Fruit fly (Drosophila melanogaster) Kc167 (cell line): ENCODE results near the gene CG31321.

ENCODE experiments used
- Myc ChIP-seq: fragments of >200 bp; optimal IDR thresholded peaks from 2 replicates; lab custom pipeline; 2017; ENCODE audit warnings: missing external identifiers
- Sin3A ChIP-seq: fragments of >200 bp; optimal IDR thresholded peaks from 2 replicates; lab custom pipeline; 2018; ENCODE audit warnings: missing external identifiers
- h ChIP-seq: fragments of >200 bp; optimal IDR thresholded peaks from 3 replicates; lab custom pipeline; 2018; ENCODE audit warnings: missing external identifiers
- insv ChIP-seq: fragments of >200 bp; optimal IDR thresholded peaks from 3 replicates; lab custom pipeline; 2018; ENCODE audit warnings: missing external identifiers
- psq ChIP-seq: fragments of >200 bp; optimal IDR thresholded peaks from 2 replicates; lab custom pipeline; 2017; ENCODE audit warnings: missing external identifiers
- ttk ChIP-seq: sonication (Bioruptor generic); optimal IDR thresholded peaks from 2 replicates; lab custom pipeline; 2017; ENCODE audit warnings: missing external identifiers

CG31321 gene

DNA sequence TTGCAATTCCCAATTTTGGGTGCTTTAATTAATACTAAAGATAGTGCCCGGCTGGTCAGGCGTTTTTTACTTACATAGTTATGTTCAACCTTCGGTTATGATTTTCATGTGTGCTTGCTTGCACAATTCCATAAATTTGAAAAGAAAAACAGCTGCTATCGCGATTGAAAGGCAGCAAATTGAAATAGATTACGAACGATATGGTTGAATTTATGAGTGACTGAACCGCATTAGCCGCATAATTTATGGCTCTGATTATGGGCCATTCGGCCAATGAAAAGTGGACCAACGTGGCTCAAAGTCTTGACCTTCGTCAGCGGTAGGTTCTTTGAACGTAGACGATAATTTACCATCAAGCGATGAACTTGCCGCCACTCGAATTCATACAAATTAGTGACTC, 14.0 kb upstream of the CG31321 start:
- no peak for TF ChIP-seq Myc (lab: Kevin White, UChicago)
- no peak for TF ChIP-seq psq (lab: Kevin White, UChicago)
- TF ChIP-seq ttk (lab: Kevin White, UChicago): no peak
- TF ChIP-seq h (lab: Kevin White, UChicago): no peak
- TF ChIP-seq Sin3A (lab: Kevin White, UChicago): no peak
- no peak for TF ChIP-seq insv

DNA sequence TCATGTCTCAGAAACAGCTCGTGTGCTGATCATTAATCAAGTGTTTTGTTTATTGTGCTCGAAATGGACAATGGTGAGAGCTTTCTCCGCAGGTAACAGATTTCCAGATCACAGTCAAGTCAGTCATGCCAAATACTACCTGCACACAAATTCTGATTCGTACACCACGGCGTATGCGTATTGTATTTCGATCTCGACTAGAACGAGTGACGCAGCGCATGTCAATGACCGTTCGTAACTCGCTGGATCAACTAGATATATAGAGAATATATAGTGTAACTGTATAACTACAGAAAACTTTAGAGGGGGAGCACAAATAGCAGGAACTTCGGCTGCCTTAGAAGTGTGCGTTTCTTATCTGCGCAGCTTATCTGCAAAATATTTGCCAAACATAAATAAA, 13.5 kb upstream of the CG31321 start:
- no peak for TF ChIP-seq ttk (lab: Kevin White, UChicago)
- TF ChIP-seq Myc (lab: Kevin White, UChicago): no peak
- TF ChIP-seq psq (lab: Kevin White, UChicago): no peak
- no peak for TF ChIP-seq Sin3A (lab: Kevin White, UChicago)
- no peak for TF ChIP-seq h (lab: Kevin White, UChicago)

DNA sequence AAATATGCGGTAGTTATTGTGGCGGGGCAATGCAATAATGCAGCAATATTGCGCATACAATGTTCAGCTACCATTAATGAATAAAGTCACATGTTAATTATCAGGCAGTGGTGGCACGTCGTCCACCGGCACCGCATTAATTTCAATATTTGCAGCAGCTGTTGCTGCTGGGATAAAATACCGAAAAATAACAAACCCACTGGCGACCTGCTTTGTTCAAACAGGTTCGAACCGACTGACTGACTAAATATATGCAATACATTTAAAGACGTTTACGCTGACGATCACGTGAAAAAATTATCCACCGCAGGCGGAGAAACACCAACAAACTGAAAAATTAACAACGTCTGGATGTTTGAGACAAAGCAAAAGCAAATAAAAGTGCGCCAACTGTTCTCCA, 12.7 kb upstream of the CG31321 start:
- TF ChIP-seq ttk (lab: Kevin White, UChicago) (no peak), Myc (lab: Kevin White, UChicago) (no peak), psq (lab: Kevin White, UChicago) (no peak), insv (no peak), h (lab: Kevin White, UChicago) (no peak), Sin3A (lab: Kevin White, UChicago) (no peak)

DNA sequence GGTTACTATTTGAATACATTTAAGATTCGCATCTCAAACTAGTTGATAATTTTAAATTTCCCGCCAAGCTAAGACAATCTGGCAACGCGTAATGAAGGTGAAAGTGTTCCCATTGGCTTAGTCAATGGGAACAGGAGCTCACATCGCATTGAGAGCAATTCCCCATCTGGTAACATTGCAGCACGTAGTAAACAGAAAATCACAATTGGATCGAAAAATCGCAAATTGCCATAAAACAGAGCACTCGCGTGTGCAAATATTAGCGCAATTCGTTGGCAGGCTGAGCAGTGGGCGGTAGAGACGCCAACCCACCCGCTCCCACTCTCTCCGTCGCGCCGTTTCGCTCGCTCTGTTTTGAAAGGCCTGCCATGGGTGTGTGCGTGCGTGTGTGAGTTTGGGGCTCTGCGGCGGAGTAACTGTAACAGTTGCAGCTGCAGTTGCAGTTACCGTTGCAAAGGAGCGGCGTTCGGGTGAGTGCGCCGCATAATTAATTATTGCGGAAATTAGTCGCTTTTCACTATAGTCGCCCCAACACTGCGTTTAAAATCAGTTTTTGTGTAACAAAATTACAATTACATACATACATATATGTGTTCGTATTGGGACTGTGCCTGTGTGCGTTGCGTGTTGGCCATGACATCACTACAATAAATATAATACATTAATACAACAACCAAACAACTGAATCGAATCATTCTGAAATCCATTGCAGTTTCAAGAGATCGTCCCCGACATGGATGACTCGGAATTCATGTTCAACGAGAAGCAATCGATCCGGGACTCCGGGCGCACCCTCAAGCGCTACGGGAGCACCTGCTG, 11.9 kb upstream of the CG31321 start:
- TF ChIP-seq insv (no peak), Myc (lab: Kevin White, UChicago) (no peak), Sin3A (lab: Kevin White, UChicago) (no peak), h (lab: Kevin White, UChicago) (no peak), ttk (lab: Kevin White, UChicago) (no peak), psq (lab: Kevin White, UChicago) (no peak)

DNA sequence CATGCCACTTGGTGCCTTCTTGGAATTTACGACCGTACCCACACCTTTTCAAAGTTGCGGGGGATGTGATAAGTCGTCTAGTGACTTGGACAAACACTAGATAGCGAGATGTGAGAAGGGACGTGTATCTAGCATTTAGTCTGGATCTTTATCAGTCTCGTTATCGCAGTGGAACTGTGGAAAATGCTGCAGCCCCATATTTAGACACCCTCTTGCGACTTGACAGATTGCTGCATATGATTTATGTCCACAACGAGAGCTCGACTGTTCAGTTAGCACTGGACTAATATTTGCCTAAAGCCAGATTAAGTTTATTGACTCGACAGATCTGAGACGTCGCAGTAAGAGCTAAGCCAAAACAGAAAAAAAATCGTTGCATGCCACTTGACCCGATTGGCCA, 10.3 kb upstream of the CG31321 start:
- TF ChIP-seq h (lab: Kevin White, UChicago) (no peak), psq (lab: Kevin White, UChicago) (no peak), insv (no peak), ttk (lab: Kevin White, UChicago) (no peak), Myc (lab: Kevin White, UChicago) (no peak), Sin3A (lab: Kevin White, UChicago) (no peak)

DNA sequence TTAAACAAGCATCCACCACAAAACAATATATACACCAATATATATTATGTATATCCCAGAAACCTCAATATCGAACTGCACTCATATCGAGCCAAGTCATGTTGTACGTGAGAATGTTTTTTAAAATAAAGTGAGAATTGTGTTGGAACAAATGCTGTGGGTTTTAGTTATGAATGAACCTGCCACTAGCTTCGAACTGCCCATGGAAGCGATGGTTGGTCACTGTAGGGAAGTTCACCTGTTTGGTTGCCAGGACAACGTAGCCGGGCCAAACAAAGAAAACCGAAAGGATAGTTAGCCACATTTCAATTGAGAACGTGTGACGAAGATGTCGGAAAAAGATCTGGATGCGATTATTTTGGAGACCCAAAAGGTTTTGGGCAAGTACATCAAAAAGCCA, 8.0 kb upstream of the CG31321 start, which contains the start of gene IFT54:
Gene IFT54 (plus strand): TSS at position 301 of the 400 bp plus-strand sequence.
- TF ChIP-seq ttk (lab: Kevin White, UChicago) (no peak), insv (no peak), h (lab: Kevin White, UChicago) (no peak), Myc (lab: Kevin White, UChicago) (no peak), Sin3A (lab: Kevin White, UChicago) (no peak), psq (lab: Kevin White, UChicago) (no peak)

DNA sequence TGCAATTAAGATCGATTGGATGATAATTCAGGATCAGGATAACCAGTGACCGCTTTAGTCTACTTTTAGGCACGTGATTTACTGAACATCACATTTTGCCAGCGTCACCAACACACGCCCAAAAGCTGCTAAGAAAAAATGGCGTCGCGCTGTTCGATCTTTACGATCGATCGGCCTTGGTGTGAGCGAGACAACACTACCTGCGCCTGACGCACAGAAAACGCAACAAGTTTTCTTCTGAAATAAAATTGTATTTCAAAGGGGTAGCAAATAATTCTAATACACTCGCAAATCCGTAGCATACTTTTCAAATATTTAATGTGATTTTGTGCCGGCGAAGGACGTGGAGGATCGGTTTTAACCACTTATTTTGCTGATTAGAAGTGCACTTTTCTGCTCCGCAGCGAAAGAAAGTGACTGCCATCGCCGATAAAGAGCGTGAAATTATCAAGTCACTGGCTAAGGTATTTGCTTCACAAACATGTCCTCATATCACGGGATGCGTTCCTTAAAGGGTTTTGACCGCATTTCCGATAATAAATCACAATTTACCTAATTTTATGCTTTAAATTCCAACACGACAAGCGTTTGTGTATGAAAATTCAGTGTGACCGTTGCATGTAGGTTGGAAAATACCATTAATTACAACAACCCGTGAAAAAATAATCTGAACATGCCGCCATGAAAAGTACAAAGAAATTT, 2.0 kb upstream of the CG31321 start:
- no peak for TF ChIP-seq Sin3A (lab: Kevin White, UChicago)
- no peak for TF ChIP-seq insv
- no peak for TF ChIP-seq Myc (lab: Kevin White, UChicago)
- no peak for TF ChIP-seq psq (lab: Kevin White, UChicago)
- no peak for TF ChIP-seq h (lab: Kevin White, UChicago)
- TF ChIP-seq ttk (lab: Kevin White, UChicago): no peak

DNA sequence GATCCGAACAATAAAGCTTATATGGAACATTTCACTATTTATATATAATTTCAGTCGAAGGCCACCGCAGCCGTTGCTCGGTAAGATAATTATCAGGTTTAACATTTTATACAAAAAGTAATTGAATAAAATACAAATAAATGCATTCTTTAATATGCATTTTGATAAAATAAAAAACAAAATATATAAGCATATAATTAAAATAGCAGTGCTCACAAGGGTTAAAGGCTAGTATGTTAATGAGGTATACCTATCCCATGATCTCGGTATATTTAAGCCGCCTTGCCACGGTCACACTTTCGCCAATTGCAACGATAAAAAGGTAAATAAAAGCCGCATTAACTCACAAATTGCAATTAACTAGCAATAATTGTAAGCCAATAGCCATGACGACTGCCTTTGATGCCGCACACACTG, 1.4 kb upstream of the CG31321 start, which contains the start of gene Polr2I:
Gene Polr2I (plus strand): TSS at position 289 of the 417 bp plus-strand sequence.
- TF ChIP-seq psq (lab: Kevin White, UChicago) (no peak), h (lab: Kevin White, UChicago) (no peak), Myc (lab: Kevin White, UChicago) (no peak), Sin3A (lab: Kevin White, UChicago) (no peak), insv (no peak), ttk (lab: Kevin White, UChicago) (no peak)

DNA sequence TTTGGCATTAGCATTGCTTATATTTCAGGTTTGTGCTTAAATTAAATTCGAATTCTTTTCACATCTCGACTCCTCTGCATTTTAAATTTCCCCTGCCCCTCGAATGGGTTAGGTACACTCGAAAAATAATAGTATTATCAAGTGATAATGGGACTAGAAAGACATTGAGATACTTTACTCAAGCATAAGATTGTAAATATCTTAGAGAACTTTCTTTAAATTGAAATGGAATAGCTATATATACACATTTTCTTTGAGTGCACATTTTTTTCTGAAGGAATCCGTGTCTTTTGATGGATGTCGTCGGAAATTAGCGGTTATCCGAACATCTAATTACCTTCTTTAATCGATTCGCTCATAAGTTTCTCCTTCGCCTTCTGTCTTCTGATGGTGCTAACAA, 865 bp downstream of the CG31321 start:
- no peak for TF ChIP-seq ttk (lab: Kevin White, UChicago)
- TF ChIP-seq h (lab: Kevin White, UChicago): no peak
- TF ChIP-seq psq (lab: Kevin White, UChicago): no peak
- no peak for TF ChIP-seq Sin3A (lab: Kevin White, UChicago)
- no peak for TF ChIP-seq Myc (lab: Kevin White, UChicago)
- TF ChIP-seq insv: no peak

DNA sequence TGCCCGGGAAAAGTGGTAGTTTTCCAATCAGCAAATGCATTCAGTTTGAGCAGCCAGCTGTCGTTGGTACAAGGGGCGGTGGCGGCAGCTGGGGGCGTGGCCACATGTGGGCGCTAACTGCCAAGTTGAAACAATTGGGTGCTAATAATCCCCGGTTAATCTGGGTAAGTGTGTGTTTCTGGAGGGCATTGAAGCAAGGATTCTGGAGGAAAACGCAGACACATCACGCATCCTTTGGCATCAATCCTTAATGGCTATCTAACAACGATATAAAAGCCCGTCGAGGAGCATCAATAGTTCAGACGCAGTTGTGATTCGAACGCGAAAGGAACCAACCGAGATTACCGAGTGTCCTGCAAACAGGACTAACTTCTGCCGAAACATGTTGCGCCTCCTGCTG, 4.4 kb downstream of the CG31321 start, which contains the start of gene Crz:
Gene Crz (plus strand): TSS at position 301 of the 400 bp plus-strand sequence.
- TF ChIP-seq Myc (lab: Kevin White, UChicago) (no peak), ttk (lab: Kevin White, UChicago) (no peak), Sin3A (lab: Kevin White, UChicago) (no peak), psq (lab: Kevin White, UChicago) (no peak), h (lab: Kevin White, UChicago) (no peak), insv (no peak)

DNA sequence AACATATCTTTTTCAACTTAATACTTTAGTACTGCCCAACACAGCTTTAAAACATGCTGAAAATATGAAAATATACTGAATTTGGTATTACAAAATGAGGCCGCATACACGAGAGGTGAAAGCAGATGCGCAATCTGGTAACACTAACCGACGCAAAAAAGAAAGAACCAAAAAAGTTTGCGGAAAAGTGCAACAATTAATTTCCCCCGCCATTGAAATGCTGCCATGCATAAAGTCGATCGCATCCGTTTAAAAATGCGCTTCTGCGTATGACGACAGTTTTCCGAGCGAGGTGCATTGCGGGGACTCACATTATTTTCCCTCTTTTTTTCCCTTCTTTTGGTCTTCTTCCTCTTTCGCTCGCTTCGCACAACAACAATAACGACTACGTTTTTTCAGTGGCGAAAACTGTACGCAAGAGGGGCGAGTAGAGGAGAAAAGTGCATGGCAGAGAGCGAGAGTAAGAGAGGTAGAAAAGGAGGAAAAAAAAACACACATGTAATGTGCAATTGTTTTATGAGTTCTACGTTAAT, 5.8 kb downstream of the CG31321 start, which contains the start of gene Set8:
Gene Set8 (plus strand): TSS at position 127 of the 533 bp plus-strand sequence.
- TF ChIP-seq insv (no peak), Sin3A (lab: Kevin White, UChicago) (no peak), h (lab: Kevin White, UChicago) (no peak), psq (lab: Kevin White, UChicago) (no peak), Myc (lab: Kevin White, UChicago) (no peak), ttk (lab: Kevin White, UChicago) (no peak)
